Worm (Caenorhabditis elegans) whole organism, L3 larva: ENCODE measurements around the gene K04C2.3.
A peak's percentile ranks its signal among the peaks of the same experiment; 100 is the strongest.

Experiments used
- R02D3.7 ChIP-seq: fragments of 150-350 bp; optimal IDR thresholded peaks from 2 replicates; lab custom pipeline; 2014; ENCODE audit warnings: missing biosample characterization, missing genetic modification characterization
- ZK546.5 ChIP-seq: sonication (generic microtip); optimal IDR thresholded peaks from 2 replicates; lab custom pipeline; 2017; ENCODE audit warnings: missing biosample characterization, missing genetic modification characterization
- ama-1 ChIP-seq: fragments of 150-350 bp; optimal IDR thresholded peaks from 2 replicates; lab custom pipeline; 2018
- ceh-16 ChIP-seq: sonication (generic microtip); optimal IDR thresholded peaks from 2 replicates; lab custom pipeline; 2017; ENCODE audit warnings: missing biosample characterization, missing genetic modification characterization
- ceh-82 ChIP-seq: fragments of 150-350 bp; optimal IDR thresholded peaks from 2 replicates; lab custom pipeline; 2014; ENCODE audit warnings: missing biosample characterization, missing genetic modification characterization
- daf-12 ChIP-seq: fragments of 150-350 bp; optimal IDR thresholded peaks from 2 replicates; lab custom pipeline; 2014; ENCODE audit warnings: missing biosample characterization, missing genetic modification reagents, missing genetic modification characterization
- egl-5 ChIP-seq: fragments of 150-350 bp; optimal IDR thresholded peaks from 2 replicates; lab custom pipeline; 2017; ENCODE audit warnings: missing biosample characterization, missing genetic modification reagents, missing genetic modification characterization, inconsistent platforms
- elt-1 ChIP-seq: fragments of 150-350 bp; optimal IDR thresholded peaks from 2 replicates; lab custom pipeline; 2014; ENCODE audit warnings: missing biosample characterization, missing genetic modification characterization
- eor-1 ChIP-seq, 2 experiments: fragments of 150-350 bp; optimal IDR thresholded peaks; 2 replicates each; lab custom pipeline; 2014 to 2018; ENCODE audit warnings: missing biosample characterization in 2 of 2, missing genetic modification characterization in 2 of 2
- fkh-10 ChIP-seq: sonication (generic microtip); optimal IDR thresholded peaks from 2 replicates; lab custom pipeline; 2017; ENCODE audit warnings: missing biosample characterization, missing genetic modification reagents, missing genetic modification characterization
- fos-1 ChIP-seq: fragments of 150-350 bp; optimal IDR thresholded peaks from 2 replicates; lab custom pipeline; 2014; ENCODE audit warnings: missing biosample characterization, missing genetic modification characterization
- hmg-11 ChIP-seq: sonication (generic microtip); optimal IDR thresholded peaks from 2 replicates; lab custom pipeline; 2016; ENCODE audit warnings: missing genetic modification characterization, missing compliant biosample characterization
- lin-39 ChIP-seq: fragments of 150-350 bp; optimal IDR thresholded peaks from 2 replicates; lab custom pipeline; 2018; ENCODE audit warnings: missing biosample characterization, missing genetic modification reagents, missing genetic modification characterization
- lsy-12 ChIP-seq: sonication (generic microtip); optimal IDR thresholded peaks from 2 replicates; lab custom pipeline; 2016; ENCODE audit warnings: mild to moderate bottlenecking, missing genetic modification characterization, missing compliant biosample characterization
- mdl-1 ChIP-seq: fragments of 150-350 bp; optimal IDR thresholded peaks from 2 replicates; lab custom pipeline; 2014; ENCODE audit warnings: missing biosample characterization, missing genetic modification characterization
- mml-1 ChIP-seq: fragments of 150-350 bp; sonication (generic microtip); optimal IDR thresholded peaks from 3 replicates; lab custom pipeline; 2014; ENCODE audit warnings: missing biosample characterization, missing genetic modification characterization
- nfya-1 ChIP-seq: sonication (generic microtip); optimal IDR thresholded peaks from 2 replicates; lab custom pipeline; 2017; ENCODE audit warnings: missing genetic modification characterization, mild to moderate bottlenecking, missing compliant biosample characterization, antibody characterized with exemption, moderate library complexity; ENCODE audit not compliant: insufficient read depth
- nhr-11 ChIP-seq: fragments of 150-350 bp; optimal IDR thresholded peaks from 2 replicates; lab custom pipeline; 2014; ENCODE audit warnings: missing biosample characterization, missing genetic modification characterization
- nhr-12 ChIP-seq: fragments of 150-350 bp; optimal IDR thresholded peaks from 2 replicates; lab custom pipeline; 2014; ENCODE audit warnings: missing biosample characterization, missing genetic modification characterization
- nhr-237 ChIP-seq: fragments of 150-350 bp; optimal IDR thresholded peaks from 2 replicates; lab custom pipeline; 2014; ENCODE audit warnings: missing biosample characterization, missing genetic modification characterization
- nhr-25 ChIP-seq: sonication (generic microtip); optimal IDR thresholded peaks from 2 replicates; lab custom pipeline; 2017; ENCODE audit warnings: missing biosample characterization, missing genetic modification characterization
- nhr-28 ChIP-seq: fragments of 150-350 bp; optimal IDR thresholded peaks from 2 replicates; lab custom pipeline; 2014; ENCODE audit warnings: missing biosample characterization, missing genetic modification characterization
- nhr-43 ChIP-seq: sonication (generic microtip); optimal IDR thresholded peaks from 2 replicates; lab custom pipeline; 2016; ENCODE audit warnings: mild to moderate bottlenecking, missing genetic modification characterization, missing compliant biosample characterization; ENCODE audit not compliant: poor library complexity, severe bottlenecking
- nhr-76 ChIP-seq: fragments of 150-350 bp; sonication (generic microtip); optimal IDR thresholded peaks from 5 replicates; lab custom pipeline; 2014; ENCODE audit warnings: missing biosample characterization, missing genetic modification characterization
- nhr-77 ChIP-seq: fragments of 150-350 bp; optimal IDR thresholded peaks from 2 replicates; lab custom pipeline; 2014; ENCODE audit warnings: missing biosample characterization, missing genetic modification characterization
- pqm-1 ChIP-seq: fragments of 150-350 bp; optimal IDR thresholded peaks from 2 replicates; lab custom pipeline; 2017; ENCODE audit warnings: missing biosample characterization, missing genetic modification characterization, inconsistent platforms
- snpc-4 ChIP-seq: fragments of 150-350 bp; optimal IDR thresholded peaks from 2 replicates; lab custom pipeline; 2014; ENCODE audit warnings: missing biosample characterization, missing genetic modification characterization
- tbx-2 ChIP-seq: sonication (generic microtip); optimal IDR thresholded peaks from 2 replicates; lab custom pipeline; 2016; ENCODE audit warnings: mild to moderate bottlenecking, missing genetic modification characterization, missing compliant biosample characterization
- unc-39 ChIP-seq: sonication (generic microtip); optimal IDR thresholded peaks from 4 replicates; lab custom pipeline; 2017; ENCODE audit warnings: missing biosample characterization, missing genetic modification characterization
- zag-1 ChIP-seq: fragments of 150-350 bp; optimal IDR thresholded peaks from 2 replicates; lab custom pipeline; 2014; ENCODE audit warnings: missing biosample characterization, missing genetic modification characterization
- ztf-11 ChIP-seq: fragments of 150-350 bp; optimal IDR thresholded peaks from 2 replicates; lab custom pipeline; 2014; ENCODE audit warnings: missing biosample characterization, missing genetic modification characterization

K04C2.3 gene

DNA sequence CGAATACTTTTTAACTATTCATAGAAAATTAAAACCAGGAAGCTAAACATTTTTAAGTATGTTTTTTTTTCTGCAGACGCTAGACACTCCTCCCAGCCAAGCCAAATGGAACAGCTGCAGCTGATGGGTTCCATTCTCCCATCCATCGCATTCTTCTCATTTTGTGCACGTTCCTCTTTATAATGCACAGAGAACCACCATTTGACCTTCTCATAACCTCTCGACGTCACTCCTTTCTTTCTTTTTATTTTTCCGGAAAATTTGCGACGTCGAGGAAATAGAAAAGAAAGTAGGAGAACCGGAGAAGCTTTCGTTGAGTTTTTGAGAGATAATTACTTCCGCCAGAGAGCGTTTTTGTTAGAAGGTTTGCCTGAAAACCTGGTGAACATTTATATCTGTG is 1.2 kb upstream of the K04C2.3 start:
- TF ChIP-seq ceh-16 (tag; lab: Kevin White, UChicago) (no peak), elt-1 (no peak), ZK546.5 (no peak), nhr-76 (tag; lab: Kevin White, UChicago) (no peak), nhr-237 (tag; lab: Kevin White, UChicago) (no peak), nhr-28 (tag; lab: Kevin White, UChicago) (no peak), egl-5 (peak; percentile 37), snpc-4 (tag; lab: Kevin White, UChicago) (no peak), nhr-12 (tag; lab: Kevin White, UChicago) (no peak), nhr-25 (no peak), fkh-10 (GFP tag; lab: Kevin White, UChicago) (no peak), fos-1 (no peak), R02D3.7 (no peak), mml-1 (tag; lab: Kevin White, UChicago) (no peak), ceh-82 (tag; lab: Kevin White, UChicago) (no peak), nhr-11 (no peak), nhr-43 (tag; lab: Kevin White, UChicago) (no peak), nfya-1 (tag; lab: Kevin White, UChicago) (peak; percentile 33), lin-39 (peak; percentile 18), ama-1 (peak; percentile 29)

DNA sequence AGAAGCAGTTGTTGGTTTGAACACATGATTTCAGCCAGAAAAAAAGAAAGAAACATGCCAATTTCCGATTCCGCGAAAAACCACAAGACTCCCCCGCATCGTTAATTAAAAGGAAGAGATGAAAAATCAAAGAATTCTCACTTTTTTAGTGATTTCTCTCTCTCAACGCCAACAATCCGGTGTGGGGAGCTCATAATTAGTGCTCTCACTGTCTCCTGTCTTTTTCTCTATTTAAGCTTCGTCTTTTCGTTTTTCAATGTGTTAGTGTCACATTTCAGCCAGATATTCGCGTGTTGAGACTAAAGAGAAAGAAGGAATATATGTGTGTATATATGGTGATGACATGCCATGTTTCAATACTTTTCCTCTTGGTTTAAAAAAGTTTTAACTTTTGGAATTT is 835 bp downstream of the K04C2.3 start:
- no peak for TF ChIP-seq pqm-1
- no peak for TF ChIP-seq fos-1
- peak; percentile 2 for TF ChIP-seq nhr-11
- peak; percentile 21 for TF ChIP-seq nhr-43 (tag; lab: Kevin White, UChicago)
- peak; percentile 19 for TF ChIP-seq nfya-1 (tag; lab: Kevin White, UChicago)
- peak; percentile 21 for TF ChIP-seq tbx-2

DNA sequence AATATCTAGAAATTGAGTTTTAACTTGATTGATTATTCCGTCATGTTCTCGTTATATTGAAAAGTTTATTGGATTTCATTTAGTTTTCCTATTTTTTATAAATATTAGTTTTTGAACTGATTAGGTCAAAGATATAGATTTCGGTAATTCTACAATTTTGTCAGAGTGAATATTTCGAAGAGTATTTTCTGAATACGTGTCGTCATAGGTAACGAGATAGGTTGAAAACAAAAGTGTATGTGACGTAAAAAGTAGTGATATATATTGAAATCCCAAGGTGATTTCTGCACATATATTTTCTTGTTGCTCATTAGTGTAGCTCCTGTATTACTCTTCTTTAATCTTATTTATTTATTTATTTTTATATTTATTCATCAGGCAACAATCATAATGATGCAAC is 7.9 kb downstream of the K04C2.3 start, which contains the start of gene K04C2.7:
Gene K04C2.7, plus strand, starts transcription at position 301 of the 400 bp plus-strand sequence.
- TF ChIP-seq nhr-77 (tag; lab: Kevin White, UChicago) = no peak
- TF ChIP-seq lin-39 = no peak
- no peak for TF ChIP-seq hmg-11
- no peak for TF ChIP-seq ama-1
- TF ChIP-seq lsy-12 (tag; lab: Kevin White, UChicago) = no peak
- no peak for TF ChIP-seq fos-1
- TF ChIP-seq nhr-237 (tag; lab: Kevin White, UChicago) = no peak
- no peak for TF ChIP-seq ceh-82 (tag; lab: Kevin White, UChicago)

DNA sequence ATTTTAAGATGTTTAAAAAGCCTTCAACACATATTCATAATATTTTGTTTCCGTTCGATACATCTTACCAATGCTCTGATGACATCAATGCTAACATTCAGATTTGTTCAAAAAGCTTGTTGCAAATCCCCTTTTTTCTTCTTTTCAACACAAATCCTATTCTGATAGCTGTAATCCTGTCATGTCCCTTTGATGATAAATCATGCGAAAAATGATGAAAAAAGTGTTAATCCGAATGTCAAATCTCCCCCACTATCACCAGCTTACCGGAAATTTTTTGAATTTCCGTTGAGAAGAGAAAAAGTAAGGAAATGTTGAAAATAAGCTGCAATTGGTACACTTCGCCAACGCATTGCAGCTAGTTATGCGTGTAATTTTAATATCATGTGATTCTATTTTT is 8.9 kb downstream of the K04C2.3 start:
- no peak for TF ChIP-seq unc-39 (tag; lab: Kevin White, UChicago)
- no peak for TF ChIP-seq ZK546.5
- no peak for TF ChIP-seq daf-12 (tag; lab: Kevin White, UChicago)
- no peak for TF ChIP-seq hmg-11
- no peak for TF ChIP-seq nhr-237 (tag; lab: Kevin White, UChicago)
- no peak for TF ChIP-seq mdl-1 (tag; lab: Kevin White, UChicago)
- no peak for TF ChIP-seq ztf-11
- no peak for TF ChIP-seq eor-1 (tag; optimal IDR thresholded peaks at IDR 0.05; lab: Kevin White, UChicago)
- TF ChIP-seq tbx-2 = no peak
- TF ChIP-seq lin-39 = no peak

DNA sequence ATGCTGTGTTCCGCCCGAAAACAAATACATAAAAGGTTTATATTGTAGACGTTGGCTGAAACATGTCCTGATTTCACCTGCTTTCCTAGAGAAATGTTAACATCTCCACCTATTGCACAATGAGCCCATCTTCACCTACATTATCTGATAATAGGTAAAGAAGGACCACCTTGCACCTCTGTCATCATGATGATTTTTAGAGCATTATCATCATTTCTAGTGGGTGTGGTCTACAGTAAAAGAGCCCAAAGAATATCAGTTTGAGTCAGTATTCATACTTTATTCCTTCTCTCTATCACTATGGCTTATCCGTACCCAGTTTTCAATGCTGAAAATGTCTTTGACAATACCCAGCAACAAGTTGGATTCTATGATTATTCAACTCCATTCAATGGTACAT is 11.3 kb downstream of the K04C2.3 start, which contains the start of gene med-2:
Gene med-2, plus strand, starts transcription at position 301 of the 400 bp plus-strand sequence.
- TF ChIP-seq nfya-1 (tag; lab: Kevin White, UChicago) (no peak), ceh-82 (tag; lab: Kevin White, UChicago) (no peak), nhr-77 (tag; lab: Kevin White, UChicago) (no peak), eor-1 (tag; optimal IDR thresholded peaks at IDR 0.05; lab: Kevin White, UChicago) (no peak), zag-1 (tag; lab: Kevin White, UChicago) (no peak)
- TF ChIP-seq, all 47 proteins: peak for 0

DNA sequence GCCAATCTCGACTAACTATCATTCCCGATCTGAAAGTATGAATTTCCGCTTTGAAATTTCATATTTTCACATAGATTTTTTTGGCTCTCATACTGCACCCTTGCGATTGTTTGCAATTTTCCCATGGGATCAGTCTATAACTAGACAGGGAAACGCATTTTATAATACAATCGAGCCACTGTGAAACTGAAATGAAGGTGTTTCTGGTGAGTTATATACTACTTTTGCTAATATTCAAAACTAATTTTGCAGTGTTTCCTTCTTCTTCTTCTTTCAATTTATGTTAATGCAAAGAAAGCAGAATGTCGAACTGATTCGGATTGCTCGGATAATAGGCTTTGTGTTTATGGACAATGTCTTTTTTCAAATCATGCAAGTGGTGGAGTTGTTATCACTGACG is 13.0 kb downstream of the K04C2.3 start:
- TF ChIP-seq nhr-76 (tag; lab: Kevin White, UChicago) (no peak), nhr-77 (tag; lab: Kevin White, UChicago) (no peak), eor-1 (tag; optimal IDR thresholded peaks at IDR 0.05; lab: Kevin White, UChicago) (no peak)
